Worm (Caenorhabditis elegans): ENCODE measurements around the gene R09E10.5.

Gene R09E10.5

DNA sequence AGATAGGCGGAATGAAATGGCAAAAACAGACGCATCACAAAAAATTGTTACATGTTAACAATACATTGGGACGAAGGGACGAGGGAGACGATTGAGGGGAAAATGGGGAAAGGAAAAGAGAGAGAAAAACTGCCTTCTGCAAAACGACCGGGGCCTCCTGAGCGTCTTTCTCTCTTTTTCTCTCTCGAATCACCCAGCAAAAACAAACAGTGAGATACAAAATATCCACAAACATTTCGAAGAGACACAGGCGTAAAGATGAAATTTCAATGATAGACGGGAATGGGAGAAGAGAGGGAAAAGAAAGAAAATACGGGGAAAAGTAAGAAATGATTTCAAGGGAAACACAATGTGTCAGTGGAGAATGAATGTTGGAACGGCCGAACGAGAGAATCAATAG is 43.9 kb upstream of the R09E10.5 start (continued):
- no peak for TF ChIP-seq nhr-28 (tag; optimal IDR thresholded peaks at IDR 0.05)
- peak; percentile 27 for TF ChIP-seq nhr-23 (tag; optimal IDR thresholded peaks at IDR 0.05)
- no peak for TF ChIP-seq nhr-67 (tag; optimal IDR thresholded peaks at IDR 0.05)
- no peak for TF ChIP-seq unc-62 (GFP tag; optimal IDR thresholded peaks at IDR 0.05)
- TF ChIP-seq nhr-11 (tag; optimal IDR thresholded peaks at IDR 0.05): no peak
- no peak for TF ChIP-seq elt-3 (tag; optimal IDR thresholded peaks at IDR 0.05)
- TF ChIP-seq fkh-10 (GFP tag; optimal IDR thresholded peaks at IDR 0.05): no peak
- TF ChIP-seq aly-2 (tag; optimal IDR thresholded peaks at IDR 0.05): no peak
- no peak for TF ChIP-seq skn-1 (tag; optimal IDR thresholded peaks at IDR 0.05)

- no peak for TF ChIP-seq nhr-237 (tag; optimal IDR thresholded peaks at IDR 0.05)
- TF ChIP-seq pha-4 (tag; optimal IDR thresholded peaks at IDR 0.05): peak; percentile 73
Measured at ce11 chrIV:10345486-10345885, 43.4 kb upstream of the R09E10.5 start.

DNA sequence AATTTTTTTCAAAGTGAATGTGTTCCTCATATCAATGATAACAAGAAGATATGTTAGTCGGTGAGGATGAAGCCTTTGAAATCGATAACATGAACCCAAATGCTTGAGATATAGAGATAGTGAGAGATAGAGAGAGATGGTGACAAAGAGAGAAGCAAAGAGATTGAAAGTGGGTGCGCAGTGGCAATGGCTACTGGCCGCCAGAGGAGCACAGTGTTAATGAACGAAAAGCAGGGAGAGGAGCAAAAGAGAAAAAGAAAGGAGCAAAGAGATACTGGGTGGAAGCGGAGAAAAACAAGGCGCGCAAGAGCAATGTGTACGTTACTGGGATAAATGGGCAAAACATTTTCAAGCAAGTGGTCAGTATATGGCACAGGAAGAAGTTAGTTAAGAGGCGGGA is 42.5 kb upstream of the R09E10.5 start:
- peak; percentile 73 for TF ChIP-seq lin-39 (tag; optimal IDR thresholded peaks at IDR 0.05)
- no peak for TF ChIP-seq unc-62 (GFP tag; optimal IDR thresholded peaks at IDR 0.05)
- no peak for TF ChIP-seq ceh-9 (tag; optimal IDR thresholded peaks at IDR 0.05)
- TF ChIP-seq nfya-1 (tag; optimal IDR thresholded peaks at IDR 0.05; ENCODE audit: insufficient read depth): peak; percentile 83
- no peak for TF ChIP-seq nhr-76 (tag; optimal IDR thresholded peaks at IDR 0.05)
- peak; percentile 50 for TF ChIP-seq ceh-28 (tag; optimal IDR thresholded peaks at IDR 0.05)
- TF ChIP-seq lin-15B (tag; optimal IDR thresholded peaks at IDR 0.05): no peak
- TF ChIP-seq hmg-11 (tag; optimal IDR thresholded peaks at IDR 0.05): peak; percentile 23
- TF ChIP-seq nhr-11 (tag; optimal IDR thresholded peaks at IDR 0.05): no peak
- TF ChIP-seq pha-4 (tag; optimal IDR thresholded peaks at IDR 0.05): peak; percentile 7
- peak; percentile 23 for TF ChIP-seq egl-5 (tag; optimal IDR thresholded peaks at IDR 0.05)
- TF ChIP-seq ZK546.5 (tag; optimal IDR thresholded peaks at IDR 0.05): no peak
- TF ChIP-seq skn-1 (tag; optimal IDR thresholded peaks at IDR 0.05): peak; percentile 56

DNA sequence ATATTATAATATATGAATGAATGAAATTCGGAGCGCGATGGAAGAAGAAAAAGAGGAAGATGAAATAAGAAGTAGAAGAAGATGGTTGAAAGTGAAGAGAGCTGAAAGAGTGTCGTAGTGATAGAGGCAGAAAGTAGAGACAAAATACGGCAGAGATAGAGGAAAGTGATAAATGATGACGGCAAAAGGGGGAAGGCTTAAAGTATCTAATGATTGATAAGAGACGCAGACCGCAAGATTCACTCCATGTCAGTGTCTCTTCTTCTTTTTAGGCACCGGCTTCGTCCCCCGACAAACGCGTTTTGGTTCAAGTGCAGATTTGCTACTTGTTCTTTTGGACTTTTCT is 40.2 kb upstream of the R09E10.5 start:
- TF ChIP-seq daf-12 (tag; optimal IDR thresholded peaks at IDR 0.05) (no peak), sea-2 (GFP tag; optimal IDR thresholded peaks at IDR 0.05) (no peak), fkh-10 (GFP tag; optimal IDR thresholded peaks at IDR 0.05) (no peak), elt-1 (tag; optimal IDR thresholded peaks at IDR 0.05) (peak; percentile 11), unc-62 (GFP tag; optimal IDR thresholded peaks at IDR 0.05) (peak; percentile 41), ceh-82 (tag; optimal IDR thresholded peaks at IDR 0.05) (peak; percentile 32), nhr-25 (tag; optimal IDR thresholded peaks at IDR 0.05) (peak; percentile 88), nhr-28 (tag; optimal IDR thresholded peaks at IDR 0.05) (no peak), R02D3.7 (tag; optimal IDR thresholded peaks at IDR 0.05) (peak; percentile 2), jun-1 (tag; optimal IDR thresholded peaks at IDR 0.05) (peak; percentile 91), lin-39 (tag; optimal IDR thresholded peaks at IDR 0.05) (peak; percentile 71), mml-1 (tag; optimal IDR thresholded peaks at IDR 0.05) (no peak), snpc-4 (tag; optimal IDR thresholded peaks at IDR 0.05) (peak; percentile 40), unc-39 (tag; optimal IDR thresholded peaks at IDR 0.05) (no peak), skn-1 (tag; optimal IDR thresholded peaks at IDR 0.05) (peak; percentile 84), fkh-2 (tag; optimal IDR thresholded peaks at IDR 0.05) (no peak), ztf-4 (tag; optimal IDR thresholded peaks at IDR 0.05) (no peak), eor-1 (tag; optimal IDR thresholded peaks at IDR 0.05) (no peak), nhr-43 (tag; optimal IDR thresholded peaks at IDR 0.05; ENCODE audit: poor library complexity, severe bottlenecking) (peak; percentile 68), nhr-11 (tag; optimal IDR thresholded peaks at IDR 0.05) (peak; percentile 76), pha-4 (tag; optimal IDR thresholded peaks at IDR 0.05) (no peak), ZK546.5 (tag; optimal IDR thresholded peaks at IDR 0.05) (no peak), elt-3 (tag; optimal IDR thresholded peaks at IDR 0.05) (peak in 2 of 3 experiments; percentile 15 to 52), lsy-12 (tag; optimal IDR thresholded peaks at IDR 0.05) (peak; percentile 35), ama-1 (optimal IDR thresholded peaks at IDR 0.05) (no peak), ceh-28 (tag; optimal IDR thresholded peaks at IDR 0.05) (peak; percentile 50), mdl-1 (tag; optimal IDR thresholded peaks at IDR 0.05) (no peak), zag-1 (tag; optimal IDR thresholded peaks at IDR 0.05) (no peak), nhr-76 (tag; optimal IDR thresholded peaks at IDR 0.05) (no peak), fos-1 (tag; optimal IDR thresholded peaks at IDR 0.05) (no peak), nhr-12 (tag; optimal IDR thresholded peaks at IDR 0.05) (no peak), ztf-11 (tag; optimal IDR thresholded peaks at IDR 0.05) (no peak), elt-2 (tag; optimal IDR thresholded peaks at IDR 0.05) (peak; percentile 96), egl-27 (tag; optimal IDR thresholded peaks at IDR 0.05) (peak; percentile 13), nfya-1 (tag; optimal IDR thresholded peaks at IDR 0.05; ENCODE audit: insufficient read depth) (peak; percentile 34), tbx-2 (tag; optimal IDR thresholded peaks at IDR 0.05) (no peak), ceh-9 (tag; optimal IDR thresholded peaks at IDR 0.05) (no peak), aly-2 (tag; optimal IDR thresholded peaks at IDR 0.05) (no peak), nhr-23 (tag; optimal IDR thresholded peaks at IDR 0.05) (peak; percentile 40), ceh-16 (tag; optimal IDR thresholded peaks at IDR 0.05) (no peak), nhr-67 (tag; optimal IDR thresholded peaks at IDR 0.05) (no peak), pqm-1 (tag; optimal IDR thresholded peaks at IDR 0.05) (peak; percentile 59), lin-15B (tag; optimal IDR thresholded peaks at IDR 0.05) (no peak), egl-5 (tag; optimal IDR thresholded peaks at IDR 0.05) (no peak)

All from whole organism, L3 larva.